Worm (Caenorhabditis elegans) whole organism, mixed stage, embryonic: ENCODE results near the gene T25B6.3.

Experiments used
- M03D4.4 ChIP-seq: sonication (generic microtip); optimal IDR thresholded peaks from 2 replicates; lab custom pipeline; 2017; ENCODE audit warnings: mild to moderate bottlenecking, missing genetic modification characterization, missing compliant biosample characterization
- elt-1 ChIP-seq: sonication (generic microtip); optimal IDR thresholded peaks from 2 replicates; lab custom pipeline; 2017; ENCODE audit warnings: missing genetic modification characterization, mild to moderate bottlenecking, missing compliant biosample characterization, antibody characterized with exemption, moderate library complexity, borderline replicate concordance; ENCODE audit not compliant: insufficient read depth
- lin-13 ChIP-seq: fragments of 150-350 bp; optimal IDR thresholded peaks from 2 replicates; lab custom pipeline; 2014; ENCODE audit warnings: missing biosample characterization, missing genetic modification characterization
- lsy-2 ChIP-seq: fragments of 150-350 bp; optimal IDR thresholded peaks from 2 replicates; lab custom pipeline; 2014; ENCODE audit warnings: missing biosample characterization, missing genetic modification characterization
- mep-1 ChIP-seq: fragments of 150-350 bp; optimal IDR thresholded peaks from 2 replicates; lab custom pipeline; 2017; ENCODE audit warnings: missing biosample characterization, missing genetic modification reagents, missing genetic modification characterization, inconsistent platforms
- nhr-12 ChIP-seq: fragments of 150-350 bp; optimal IDR thresholded peaks from 2 replicates; lab custom pipeline; 2014; ENCODE audit warnings: missing biosample characterization, missing genetic modification characterization
- nhr-28 ChIP-seq: fragments of 150-350 bp; optimal IDR thresholded peaks from 2 replicates; lab custom pipeline; 2014; ENCODE audit warnings: missing biosample characterization, missing genetic modification characterization
- pha-4 ChIP-seq: fragments of 150-350 bp; optimal IDR thresholded peaks from 2 replicates; lab custom pipeline; 2018; ENCODE audit warnings: missing biosample characterization, missing genetic modification reagents, missing genetic modification characterization
- snpc-4 ChIP-seq: fragments of 150-350 bp; optimal IDR thresholded peaks from 2 replicates; lab custom pipeline; 2014; ENCODE audit warnings: missing biosample characterization, missing genetic modification characterization
- sptf-1 ChIP-seq: sonication (generic microtip); optimal IDR thresholded peaks from 2 replicates; lab custom pipeline; 2017; ENCODE audit warnings: mild to moderate bottlenecking, missing genetic modification characterization, moderate library complexity, missing compliant biosample characterization
- unc-62 ChIP-seq: fragments of 150-350 bp; optimal IDR thresholded peaks from 2 replicates; lab custom pipeline; 2014; ENCODE audit warnings: missing biosample characterization, missing genetic modification reagents, missing genetic modification characterization
- zip-8 ChIP-seq: fragments of 150-350 bp; optimal IDR thresholded peaks from 2 replicates; lab custom pipeline; 2014; ENCODE audit warnings: missing biosample characterization, missing genetic modification characterization
- ztf-11 ChIP-seq: fragments of 150-350 bp; optimal IDR thresholded peaks from 2 replicates; lab custom pipeline; 2014; ENCODE audit warnings: missing biosample characterization, missing genetic modification characterization

DNA sequence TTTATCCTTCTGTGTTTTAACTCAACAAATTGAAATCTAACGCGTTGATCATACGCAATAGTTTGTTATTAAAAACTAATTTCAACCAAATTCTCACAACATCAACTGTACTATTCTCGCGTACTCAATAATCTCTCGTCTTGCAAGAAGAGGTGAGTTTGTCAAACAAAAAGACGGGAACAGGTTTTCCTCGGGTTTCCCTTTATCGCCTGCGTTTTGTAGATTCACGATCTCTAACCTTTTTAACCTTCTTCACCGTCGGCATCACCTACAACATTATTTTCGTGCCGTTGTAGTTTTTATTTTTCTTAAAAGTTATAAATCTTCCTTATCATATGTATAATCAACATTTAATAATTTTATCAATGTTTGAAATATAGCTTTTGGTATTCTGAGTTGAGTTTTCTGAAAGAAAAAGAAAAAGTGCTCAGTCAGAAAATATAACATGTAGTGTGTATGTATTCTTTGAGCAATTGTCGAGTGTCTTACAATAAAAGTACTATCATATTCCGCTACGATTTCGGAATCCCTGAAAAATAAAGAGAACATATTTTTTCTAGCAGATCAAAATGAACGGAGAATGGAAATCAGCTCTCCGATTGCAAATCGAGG lies 1.6 kb downstream of the T25B6.3 start, which contains the start of gene snf-12:
- TF ChIP-seq zip-8 (tag; lab: Kevin White, UChicago) (no peak), pha-4 (no peak), elt-1 (no peak), lin-13 (tag; lab: Kevin White, UChicago) (no peak), unc-62 (GFP tag; lab: Kevin White, UChicago) (no peak), ztf-11 (tag; lab: Kevin White, UChicago) (no peak), sptf-1 (no peak), M03D4.4 (tag; lab: Kevin White, UChicago) (no peak), lsy-2 (tag; lab: Kevin White, UChicago) (no peak), nhr-12 (tag; lab: Kevin White, UChicago) (no peak), nhr-28 (tag; lab: Kevin White, UChicago) (no peak), mep-1 (no peak), snpc-4 (tag; lab: Kevin White, UChicago) (no peak)
